Worm (Caenorhabditis elegans): ENCODE measurements around the gene puf-6.

ce11 chrII:13030051-13030437 lies 13.2 kb downstream of the puf-6 start:
- no peak for TF ChIP-seq alr-1 (tag; optimal IDR thresholded peaks at IDR 0.05; ENCODE audit: borderline replicate concordance)
- no peak for TF ChIP-seq jun-1 (tag; optimal IDR thresholded peaks at IDR 0.05)
- TF ChIP-seq isw-1 (GFP tag; IDR thresholded peaks at IDR 0.05), result no peak
- no peak for TF ChIP-seq ztf-11 (tag; optimal IDR thresholded peaks at IDR 0.05)
